Worm (Caenorhabditis elegans) whole organism, young adult: Measurements from ENCODE around the gene ZC477.4.

Experiments used
- B0035.1 ChIP-seq: sonication (generic microtip); optimal IDR thresholded peaks from 2 replicates; lab custom pipeline; 2016; ENCODE audit warnings: missing genetic modification characterization, mild to moderate bottlenecking, missing compliant biosample characterization, missing genotype, missing genetic modification reagents
- B0261.1 ChIP-seq: sonication (generic microtip); optimal IDR thresholded peaks from 2 replicates; lab custom pipeline; 2016; ENCODE audit warnings: mild to moderate bottlenecking, missing genetic modification characterization, moderate library complexity, missing compliant biosample characterization
- F10E7.11 ChIP-seq: sonication (generic microtip); optimal IDR thresholded peaks from 2 replicates; lab custom pipeline; 2017; ENCODE audit warnings: mild to moderate bottlenecking, missing genetic modification characterization, moderate library complexity, missing compliant biosample characterization
- F49E8.2 ChIP-seq: sonication (generic microtip); optimal IDR thresholded peaks from 3 replicates; lab custom pipeline; 2017; ENCODE audit warnings: missing genetic modification characterization, mild to moderate bottlenecking, missing compliant biosample characterization, antibody characterized with exemption, moderate library complexity; ENCODE audit not compliant: insufficient read depth
- F55B11.4 ChIP-seq: sonication (generic microtip); optimal IDR thresholded peaks from 2 replicates; lab custom pipeline; 2016; ENCODE audit warnings: missing compliant biosample characterization, missing genetic modification characterization, borderline replicate concordance; ENCODE audit not compliant: insufficient read depth
- F57A8.1 ChIP-seq: fragments of 200-800 bp; sonication (Bioruptor generic); optimal IDR thresholded peaks from 2 replicates; lab custom pipeline; 2018; ENCODE audit warnings: mild to moderate bottlenecking, missing genetic modification characterization, moderate library complexity, missing compliant biosample characterization
- T07F8.4 ChIP-seq: sonication (generic microtip); optimal IDR thresholded peaks from 2 replicates; lab custom pipeline; 2016; ENCODE audit warnings: mild to moderate bottlenecking, missing genetic modification characterization, moderate library complexity, missing compliant biosample characterization
- ZK185.1 ChIP-seq: sonication (generic microtip); optimal IDR thresholded peaks from 2 replicates; lab custom pipeline; 2016; ENCODE audit warnings: mild to moderate bottlenecking, missing genetic modification characterization, missing compliant biosample characterization; ENCODE audit not compliant: poor library complexity, severe bottlenecking
- attf-5 ChIP-seq: fragments of 200-800 bp; sonication (Bioruptor generic); optimal IDR thresholded peaks from 2 replicates; lab custom pipeline; 2018; ENCODE audit warnings: mild to moderate bottlenecking, missing genetic modification characterization, missing compliant biosample characterization
- attf-6 ChIP-seq: fragments of 200-800 bp; sonication (Bioruptor generic); IDR thresholded peaks from 2 replicates; pipeline ENCODE4 v1.3.6; 2022; ENCODE audit warnings: missing genetic modification reagents, missing genetic modification characterization, missing compliant biosample characterization
- bed-2 ChIP-seq: fragments of 200-800 bp; sonication (Bioruptor generic); IDR thresholded peaks from 2 replicates; pipeline ENCODE4 v1.3.6; 2022; ENCODE audit warnings: missing genetic modification reagents, missing genetic modification characterization, missing compliant biosample characterization
- ccch-3 ChIP-seq: fragments of 200-800 bp; sonication (Bioruptor generic); optimal IDR thresholded peaks from 2 replicates; lab custom pipeline; 2018; ENCODE audit warnings: mild to moderate bottlenecking, missing genetic modification characterization, missing compliant biosample characterization
- cebp-1 ChIP-seq, 2 experiments: fragments of 200-800 bp in 1 of 2; sonication (Bioruptor generic) in 1 of 2; sonication (generic microtip) in 1 of 2; IDR thresholded peaks in 1 of 2; optimal IDR thresholded peaks in 1 of 2; 2 replicates each; pipeline versions ENCODE4 v1.3.6 to Lab custom; 2017 to 2022; ENCODE audit warnings: missing compliant biosample characterization in 2 of 2, missing genetic modification characterization in 2 of 2, mild to moderate bottlenecking in 1 of 2, missing genetic modification reagents in 1 of 2, moderate library complexity in 1 of 2
- ceh-27 ChIP-seq: fragments of 200-800 bp; sonication (Bioruptor generic); optimal IDR thresholded peaks from 2 replicates; lab custom pipeline; 2018; ENCODE audit warnings: mild to moderate bottlenecking, missing genetic modification characterization, moderate library complexity, missing compliant biosample characterization
- chd-7 ChIP-seq: sonication (generic microtip); optimal IDR thresholded peaks from 2 replicates; lab custom pipeline; 2016; ENCODE audit warnings: mild to moderate bottlenecking, missing genetic modification characterization, moderate library complexity, missing compliant biosample characterization
- dpff-1 ChIP-seq: sonication (generic microtip); optimal IDR thresholded peaks from 2 replicates; lab custom pipeline; 2017; ENCODE audit warnings: mild to moderate bottlenecking, missing genetic modification characterization, missing compliant biosample characterization
- egl-18 ChIP-seq: fragments of 200-800 bp; sonication (Bioruptor generic); IDR thresholded peaks from 2 replicates; pipeline ENCODE4 v1.3.6; 2022; ENCODE audit warnings: missing genetic modification reagents, missing genetic modification characterization, missing compliant biosample characterization
- egrh-3 ChIP-seq: fragments of 200-800 bp; sonication (Bioruptor generic); IDR thresholded peaks from 2 replicates; pipeline ENCODE4 v1.3.6; 2022; ENCODE audit warnings: missing genetic modification reagents, missing genetic modification characterization, missing compliant biosample characterization
- ekl-4 ChIP-seq: fragments of 200-800 bp; sonication (Bioruptor generic); IDR thresholded peaks from 2 replicates; pipeline ENCODE4 v1.3.6; 2022; ENCODE audit warnings: missing genetic modification reagents, missing genetic modification characterization, missing compliant biosample characterization
- him-1 ChIP-seq: sonication (generic microtip); optimal IDR thresholded peaks from 2 replicates; lab custom pipeline; 2016; ENCODE audit warnings: missing genotype, missing genetic modification reagents, missing genetic modification characterization, missing compliant biosample characterization
- hmg-1.2 ChIP-seq: fragments of 200-800 bp; sonication (Bioruptor generic); IDR thresholded peaks from 2 replicates; pipeline ENCODE4 v1.3.6; 2022; ENCODE audit warnings: missing genetic modification reagents, missing genetic modification characterization, missing compliant biosample characterization
- lag-1 ChIP-seq: fragments of 200-800 bp; sonication (Bioruptor generic); IDR thresholded peaks from 2 replicates; pipeline ENCODE4 v1.3.6; 2022; ENCODE audit warnings: missing genetic modification reagents, missing genetic modification characterization, missing compliant biosample characterization
- lsl-1 ChIP-seq: fragments of 200-800 bp; sonication (Bioruptor generic); optimal IDR thresholded peaks from 2 replicates; lab custom pipeline; 2018; ENCODE audit warnings: mild to moderate bottlenecking, missing genetic modification characterization, moderate library complexity, missing compliant biosample characterization
- lsy-27 ChIP-seq: sonication (generic microtip); optimal IDR thresholded peaks from 2 replicates; lab custom pipeline; 2017; ENCODE audit warnings: missing genetic modification characterization, mild to moderate bottlenecking, missing compliant biosample characterization, antibody characterized with exemption, missing genotype, borderline replicate concordance; ENCODE audit not compliant: insufficient read depth
- madf-6 ChIP-seq: fragments of 200-800 bp; sonication (Bioruptor generic); IDR thresholded peaks from 2 replicates; pipeline ENCODE4 v1.3.6; 2022; ENCODE audit warnings: missing genetic modification reagents, missing genetic modification characterization, missing compliant biosample characterization
- mcd-1 ChIP-seq: fragments of 200-800 bp; sonication (Bioruptor generic); IDR thresholded peaks from 2 replicates; pipeline ENCODE4 v1.3.6; 2022; ENCODE audit warnings: missing genetic modification reagents, missing genetic modification characterization, missing compliant biosample characterization
- nhr-120 ChIP-seq: fragments of 200-800 bp; sonication (Bioruptor generic); IDR thresholded peaks from 2 replicates; pipeline ENCODE4 v1.3.6; 2022; ENCODE audit warnings: missing genetic modification characterization, missing compliant biosample characterization
- nhr-27 ChIP-seq: fragments of 200-800 bp; sonication (Bioruptor generic); optimal IDR thresholded peaks from 2 replicates; lab custom pipeline; 2018; ENCODE audit warnings: mild to moderate bottlenecking, missing genetic modification characterization, moderate library complexity, missing compliant biosample characterization
- nhr-80 ChIP-seq: sonication (generic microtip); optimal IDR thresholded peaks from 2 replicates; lab custom pipeline; 2016; ENCODE audit warnings: missing genetic modification characterization, missing compliant biosample characterization
- pha-4 ChIP-seq: fragments of 150-350 bp; sonication (generic microtip); optimal IDR thresholded peaks from 2 replicates; lab custom pipeline; 2014; ENCODE audit warnings: missing biosample characterization, missing genetic modification reagents, missing genetic modification characterization
- rcor-1 ChIP-seq: fragments of 200-800 bp; sonication (Bioruptor generic); IDR thresholded peaks from 2 replicates; pipeline ENCODE4 v1.3.6; 2022; ENCODE audit warnings: missing genetic modification reagents, missing genetic modification characterization, missing compliant biosample characterization
- somi-1 ChIP-seq: fragments of 200-800 bp; sonication (Bioruptor generic); optimal IDR thresholded peaks from 2 replicates; lab custom pipeline; 2018; ENCODE audit warnings: mild to moderate bottlenecking, missing genetic modification characterization, missing compliant biosample characterization
- tbp1 ChIP-seq: fragments of 200-800 bp; sonication (Bioruptor generic); optimal IDR thresholded peaks from 2 replicates; lab custom pipeline; 2018; ENCODE audit warnings: mild to moderate bottlenecking, missing genetic modification characterization, missing compliant biosample characterization
- ztf-25 ChIP-seq: fragments of 200-800 bp; sonication (Bioruptor generic); IDR thresholded peaks from 2 replicates; pipeline ENCODE4 v1.3.6; 2022; ENCODE audit warnings: missing genetic modification reagents, missing genetic modification characterization, missing compliant biosample characterization
- ztf-26 ChIP-seq: sonication (generic microtip); optimal IDR thresholded peaks from 2 replicates; lab custom pipeline; 2017; ENCODE audit warnings: missing genetic modification characterization, missing compliant biosample characterization
- ztf-28 ChIP-seq: fragments of 200-800 bp; sonication (Bioruptor generic); IDR thresholded peaks from 2 replicates; pipeline ENCODE4 v1.3.6; 2022; ENCODE audit warnings: missing genetic modification reagents, missing genetic modification characterization, missing compliant biosample characterization
- ztf-3 ChIP-seq: fragments of 200-800 bp; sonication (Bioruptor generic); optimal IDR thresholded peaks from 2 replicates; lab custom pipeline; 2018; ENCODE audit warnings: mild to moderate bottlenecking, missing genetic modification characterization, missing compliant biosample characterization
- ztf-6 ChIP-seq: fragments of 200-800 bp; sonication (Bioruptor generic); IDR thresholded peaks from 2 replicates; pipeline ENCODE4 v1.3.6; 2022; ENCODE audit warnings: missing genetic modification reagents, missing genetic modification characterization, missing compliant biosample characterization

ZC477.4 gene

ce11 chrIV:7098509-7099065 lies at the start of gene ZC477.4:
ZC477.4 (minus strand) TSS chrIV:7098784.
- TF ChIP-seq egrh-3 (GFP tag; lab: Robert Waterston, UW), result 0 out of 2 replicates have a peak, but pooled peaks have one; percentile 25
- TF ChIP-seq tbp1 (GFP tag; lab: Kevin White, UChicago), result no peak
- no peak for TF ChIP-seq F10E7.11
- no peak for TF ChIP-seq rcor-1
- no peak for TF ChIP-seq ztf-28
- TF ChIP-seq lag-1 (GFP tag; lab: Robert Waterston, UW), result 0 out of 2 replicates have a peak, but pooled peaks have one; percentile 54
- TF ChIP-seq madf-6 (GFP tag; lab: Robert Waterston, UW), result no peak
- TF ChIP-seq B0035.1, result no peak
- TF ChIP-seq him-1 (tag; lab: Kevin White, UChicago), result no peak

- no peak for TF ChIP-seq F49E8.2 (tag; lab: Kevin White, UChicago)
- TF ChIP-seq bed-2 (GFP tag; lab: Robert Waterston, UW), result no peak
- TF ChIP-seq T07F8.4, result no peak
- no peak for TF ChIP-seq cebp-1 (GFP tag; IDR thresholded peaks at IDR 0.05; lab: Robert Waterston, UW)
- TF ChIP-seq cebp-1 (tag; optimal IDR thresholded peaks at IDR 0.05; lab: Kevin White, UChicago), result peak; percentile 26
- no peak for TF ChIP-seq lsy-27
- no peak for TF ChIP-seq somi-1 (GFP tag; lab: Kevin White, UChicago)
- no peak for TF ChIP-seq attf-5
- peak; percentile 68 for TF ChIP-seq pha-4
- no peak for TF ChIP-seq B0261.1 (tag; lab: Kevin White, UChicago)
- peak; percentile 50; the same call in 1 of the 2 replicates for TF ChIP-seq hmg-1.2 (GFP tag; lab: Robert Waterston, UW)
- TF ChIP-seq egrh-3 (GFP tag; lab: Robert Waterston, UW), result no peak
- no peak for TF ChIP-seq dpff-1 (tag; lab: Kevin White, UChicago)
- no peak for TF ChIP-seq attf-6 (GFP tag; lab: Robert Waterston, UW)
- no peak for TF ChIP-seq ztf-3
- TF ChIP-seq chd-7 (tag; lab: Kevin White, UChicago), result no peak
- peak; percentile 24 for TF ChIP-seq nhr-80
- TF ChIP-seq F57A8.1, result no peak
- no peak for TF ChIP-seq nhr-120 (GFP tag; lab: Robert Waterston, UW)
- TF ChIP-seq ekl-4, result no peak
- TF ChIP-seq nhr-27 (tag; lab: Kevin White, UChicago), result no peak
- no peak for TF ChIP-seq mcd-1
- no peak for TF ChIP-seq F55B11.4 (tag; lab: Kevin White, UChicago)
- TF ChIP-seq egl-18 (GFP tag; lab: Robert Waterston, UW), result no peak
- no peak for TF ChIP-seq lsl-1 (GFP tag; lab: Kevin White, UChicago)
- no peak for TF ChIP-seq ztf-26 (tag; lab: Kevin White, UChicago)
- TF ChIP-seq ZK185.1 (tag; lab: Kevin White, UChicago), result peak; percentile 2
- no peak for TF ChIP-seq ztf-6 (GFP tag; lab: Robert Waterston, UW)
- TF ChIP-seq ztf-25, result no peak
- TF ChIP-seq ccch-3 (GFP tag; lab: Kevin White, UChicago), result no peak
- TF ChIP-seq ceh-27 (GFP tag; lab: Kevin White, UChicago), result no peak
- TF ChIP-seq F10E7.11, result no peak
Measured at ce11 chrIV:7147722-7148121, 49.1 kb upstream of the ZC477.4 start.
